Worm (Caenorhabditis elegans) whole organism, L3 larva: ENCODE data around the gene pqn-65.

ENCODE experiments used
- R02D3.7 ChIP-seq: fragments of 150-350 bp; optimal IDR thresholded peaks from 2 replicates; lab custom pipeline; 2014; ENCODE audit warnings: missing biosample characterization, missing genetic modification characterization
- ZK546.5 ChIP-seq: sonication (generic microtip); optimal IDR thresholded peaks from 2 replicates; lab custom pipeline; 2017; ENCODE audit warnings: missing biosample characterization, missing genetic modification characterization
- aly-2 ChIP-seq: fragments of 150-350 bp; optimal IDR thresholded peaks from 2 replicates; lab custom pipeline; 2014; ENCODE audit warnings: missing biosample characterization, missing genetic modification characterization
- ama-1 ChIP-seq: fragments of 150-350 bp; optimal IDR thresholded peaks from 2 replicates; lab custom pipeline; 2018
- ceh-16 ChIP-seq: sonication (generic microtip); optimal IDR thresholded peaks from 2 replicates; lab custom pipeline; 2017; ENCODE audit warnings: missing biosample characterization, missing genetic modification characterization
- ceh-28 ChIP-seq: fragments of 150-350 bp; optimal IDR thresholded peaks from 2 replicates; lab custom pipeline; 2014; ENCODE audit warnings: missing biosample characterization, missing genetic modification reagents, missing genetic modification characterization
- ceh-82 ChIP-seq: fragments of 150-350 bp; optimal IDR thresholded peaks from 2 replicates; lab custom pipeline; 2014; ENCODE audit warnings: missing biosample characterization, missing genetic modification characterization
- ceh-9 ChIP-seq: sonication (generic microtip); optimal IDR thresholded peaks from 2 replicates; lab custom pipeline; 2018; ENCODE audit warnings: missing biosample characterization, missing genetic modification characterization
- daf-12 ChIP-seq: fragments of 150-350 bp; optimal IDR thresholded peaks from 2 replicates; lab custom pipeline; 2014; ENCODE audit warnings: missing biosample characterization, missing genetic modification reagents, missing genetic modification characterization
- egl-27 ChIP-seq: sonication (generic microtip); optimal IDR thresholded peaks from 4 replicates; lab custom pipeline; 2017; ENCODE audit warnings: missing biosample characterization, missing genetic modification reagents, missing genetic modification characterization
- egl-5 ChIP-seq: fragments of 150-350 bp; optimal IDR thresholded peaks from 2 replicates; lab custom pipeline; 2017; ENCODE audit warnings: missing biosample characterization, missing genetic modification reagents, missing genetic modification characterization, inconsistent platforms
- elt-1 ChIP-seq: fragments of 150-350 bp; optimal IDR thresholded peaks from 2 replicates; lab custom pipeline; 2014; ENCODE audit warnings: missing biosample characterization, missing genetic modification characterization
- elt-2 ChIP-seq: sonication (generic microtip); optimal IDR thresholded peaks from 2 replicates; lab custom pipeline; 2016; ENCODE audit warnings: missing genetic modification reagents, mild to moderate bottlenecking, missing genetic modification characterization, missing compliant biosample characterization
- elt-3 ChIP-seq, 3 experiments: fragments of 150-350 bp in 1 of 3; sonication (generic microtip) in 2 of 3; optimal IDR thresholded peaks; 2 replicates in 2 of 3; 4 replicates in 1 of 3; lab custom pipeline; 2014 to 2017; ENCODE audit warnings: missing biosample characterization in 3 of 3, missing genetic modification characterization in 3 of 3
- eor-1 ChIP-seq, 2 experiments: fragments of 150-350 bp; optimal IDR thresholded peaks; 2 replicates each; lab custom pipeline; 2014 to 2018; ENCODE audit warnings: missing biosample characterization in 2 of 2, missing genetic modification characterization in 2 of 2
- fkh-10 ChIP-seq: sonication (generic microtip); optimal IDR thresholded peaks from 2 replicates; lab custom pipeline; 2017; ENCODE audit warnings: missing biosample characterization, missing genetic modification reagents, missing genetic modification characterization
- fkh-2 ChIP-seq: fragments of 150-350 bp; optimal IDR thresholded peaks from 2 replicates; lab custom pipeline; 2014; ENCODE audit warnings: missing biosample characterization, missing genetic modification reagents, missing genetic modification characterization
- fos-1 ChIP-seq: fragments of 150-350 bp; optimal IDR thresholded peaks from 2 replicates; lab custom pipeline; 2014; ENCODE audit warnings: missing biosample characterization, missing genetic modification characterization
- hmg-11 ChIP-seq: sonication (generic microtip); optimal IDR thresholded peaks from 2 replicates; lab custom pipeline; 2016; ENCODE audit warnings: missing genetic modification characterization, missing compliant biosample characterization
- jun-1 ChIP-seq: fragments of 150-350 bp; optimal IDR thresholded peaks from 2 replicates; lab custom pipeline; 2014; ENCODE audit warnings: missing biosample characterization, missing genetic modification reagents, missing genetic modification characterization
- lin-15B ChIP-seq: fragments of 150-350 bp; optimal IDR thresholded peaks from 2 replicates; lab custom pipeline; 2014; ENCODE audit warnings: missing biosample characterization, missing genetic modification characterization
- lin-39 ChIP-seq: fragments of 150-350 bp; optimal IDR thresholded peaks from 2 replicates; lab custom pipeline; 2018; ENCODE audit warnings: missing biosample characterization, missing genetic modification reagents, missing genetic modification characterization
- lsy-12 ChIP-seq: sonication (generic microtip); optimal IDR thresholded peaks from 2 replicates; lab custom pipeline; 2016; ENCODE audit warnings: mild to moderate bottlenecking, missing genetic modification characterization, missing compliant biosample characterization
- mdl-1 ChIP-seq: fragments of 150-350 bp; optimal IDR thresholded peaks from 2 replicates; lab custom pipeline; 2014; ENCODE audit warnings: missing biosample characterization, missing genetic modification characterization
- mml-1 ChIP-seq: fragments of 150-350 bp; sonication (generic microtip); optimal IDR thresholded peaks from 3 replicates; lab custom pipeline; 2014; ENCODE audit warnings: missing biosample characterization, missing genetic modification characterization
- nfya-1 ChIP-seq: sonication (generic microtip); optimal IDR thresholded peaks from 2 replicates; lab custom pipeline; 2017; ENCODE audit warnings: missing genetic modification characterization, mild to moderate bottlenecking, missing compliant biosample characterization, antibody characterized with exemption, moderate library complexity; ENCODE audit not compliant: insufficient read depth
- nhr-11 ChIP-seq: fragments of 150-350 bp; optimal IDR thresholded peaks from 2 replicates; lab custom pipeline; 2014; ENCODE audit warnings: missing biosample characterization, missing genetic modification characterization
- nhr-12 ChIP-seq: fragments of 150-350 bp; optimal IDR thresholded peaks from 2 replicates; lab custom pipeline; 2014; ENCODE audit warnings: missing biosample characterization, missing genetic modification characterization
- nhr-23 ChIP-seq: fragments of 150-350 bp; optimal IDR thresholded peaks from 2 replicates; lab custom pipeline; 2014; ENCODE audit warnings: missing biosample characterization, missing genetic modification reagents, missing genetic modification characterization
- nhr-237 ChIP-seq: fragments of 150-350 bp; optimal IDR thresholded peaks from 2 replicates; lab custom pipeline; 2014; ENCODE audit warnings: missing biosample characterization, missing genetic modification characterization
- nhr-25 ChIP-seq: sonication (generic microtip); optimal IDR thresholded peaks from 2 replicates; lab custom pipeline; 2017; ENCODE audit warnings: missing biosample characterization, missing genetic modification characterization
- nhr-28 ChIP-seq: fragments of 150-350 bp; optimal IDR thresholded peaks from 2 replicates; lab custom pipeline; 2014; ENCODE audit warnings: missing biosample characterization, missing genetic modification characterization
- nhr-43 ChIP-seq: sonication (generic microtip); optimal IDR thresholded peaks from 2 replicates; lab custom pipeline; 2016; ENCODE audit warnings: mild to moderate bottlenecking, missing genetic modification characterization, missing compliant biosample characterization; ENCODE audit not compliant: poor library complexity, severe bottlenecking
- nhr-67 ChIP-seq: fragments of 150-350 bp; optimal IDR thresholded peaks from 2 replicates; lab custom pipeline; 2014; ENCODE audit warnings: missing biosample characterization, missing genetic modification characterization
- nhr-76 ChIP-seq: fragments of 150-350 bp; sonication (generic microtip); optimal IDR thresholded peaks from 5 replicates; lab custom pipeline; 2014; ENCODE audit warnings: missing biosample characterization, missing genetic modification characterization
- nhr-77 ChIP-seq: fragments of 150-350 bp; optimal IDR thresholded peaks from 2 replicates; lab custom pipeline; 2014; ENCODE audit warnings: missing biosample characterization, missing genetic modification characterization
- pha-4 ChIP-seq: fragments of 150-350 bp; optimal IDR thresholded peaks from 2 replicates; lab custom pipeline; 2014; ENCODE audit warnings: missing biosample characterization, missing genetic modification reagents, missing genetic modification characterization
- pqm-1 ChIP-seq: fragments of 150-350 bp; optimal IDR thresholded peaks from 2 replicates; lab custom pipeline; 2017; ENCODE audit warnings: missing biosample characterization, missing genetic modification characterization, inconsistent platforms
- sea-2 ChIP-seq: fragments of 150-350 bp; sonication (generic microtip); optimal IDR thresholded peaks from 4 replicates; lab custom pipeline; 2014; ENCODE audit warnings: missing biosample characterization, missing genetic modification reagents, missing genetic modification characterization
- skn-1 ChIP-seq: fragments of 150-350 bp; optimal IDR thresholded peaks from 2 replicates; lab custom pipeline; 2014; ENCODE audit warnings: missing biosample characterization, missing genetic modification characterization
- snpc-4 ChIP-seq: fragments of 150-350 bp; optimal IDR thresholded peaks from 2 replicates; lab custom pipeline; 2014; ENCODE audit warnings: missing biosample characterization, missing genetic modification characterization
- tbx-2 ChIP-seq: sonication (generic microtip); optimal IDR thresholded peaks from 2 replicates; lab custom pipeline; 2016; ENCODE audit warnings: mild to moderate bottlenecking, missing genetic modification characterization, missing compliant biosample characterization
- unc-39 ChIP-seq: sonication (generic microtip); optimal IDR thresholded peaks from 4 replicates; lab custom pipeline; 2017; ENCODE audit warnings: missing biosample characterization, missing genetic modification characterization
- unc-62 ChIP-seq: fragments of 150-350 bp; sonication (generic microtip); optimal IDR thresholded peaks from 4 replicates; lab custom pipeline; 2014; ENCODE audit warnings: missing biosample characterization, missing genetic modification reagents, missing genetic modification characterization
- zag-1 ChIP-seq: fragments of 150-350 bp; optimal IDR thresholded peaks from 2 replicates; lab custom pipeline; 2014; ENCODE audit warnings: missing biosample characterization, missing genetic modification characterization
- ztf-11 ChIP-seq: fragments of 150-350 bp; optimal IDR thresholded peaks from 2 replicates; lab custom pipeline; 2014; ENCODE audit warnings: missing biosample characterization, missing genetic modification characterization
- ztf-4 ChIP-seq: fragments of 150-350 bp; optimal IDR thresholded peaks from 2 replicates; lab custom pipeline; 2014; ENCODE audit warnings: missing biosample characterization, missing genetic modification characterization

pqn-65 gene

DNA sequence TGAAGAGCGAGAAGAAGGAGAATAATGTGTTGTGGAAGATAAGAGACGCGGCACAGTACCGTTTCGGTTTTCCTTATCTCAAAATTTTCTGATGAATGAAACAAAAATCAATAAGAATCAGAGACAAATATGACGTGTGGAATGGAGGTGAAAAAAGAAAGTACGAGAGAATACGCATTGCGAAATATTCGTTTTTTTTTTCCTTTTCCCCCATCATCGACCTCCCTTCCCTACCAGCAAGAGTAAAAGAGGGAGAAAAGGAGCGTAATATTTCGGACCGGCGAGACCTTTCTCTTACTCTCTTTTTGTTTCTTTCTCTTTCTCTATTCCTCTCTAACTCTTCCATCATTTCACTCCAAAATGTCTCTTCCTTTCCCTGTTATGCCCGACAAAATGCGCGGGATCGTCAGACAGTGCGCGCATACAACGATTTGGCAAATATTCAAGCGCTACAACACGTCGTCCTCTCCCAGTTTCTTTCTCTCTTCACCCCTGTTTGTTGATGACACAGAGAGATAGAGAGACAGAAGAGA lies 42.9 kb upstream of the pqn-65 start:
- peak; percentile 75 for TF ChIP-seq nhr-25
- TF ChIP-seq nhr-67 (tag; lab: Kevin White, UChicago): no peak
- peak; percentile 1 for TF ChIP-seq snpc-4
- no peak for TF ChIP-seq nhr-28
- no peak for TF ChIP-seq egl-5
- no peak for TF ChIP-seq nhr-12 (tag; lab: Kevin White, UChicago)
- no peak for TF ChIP-seq jun-1 (tag; lab: Kevin White, UChicago)
- TF ChIP-seq nhr-76: no peak
- no peak for TF ChIP-seq ceh-82 (tag; lab: Kevin White, UChicago)
- TF ChIP-seq pha-4: peak; percentile 85
- TF ChIP-seq ceh-16 (tag; lab: Kevin White, UChicago): no peak
- no peak for TF ChIP-seq lsy-12
- TF ChIP-seq mml-1 (tag; lab: Kevin White, UChicago): no peak
- no peak for TF ChIP-seq aly-2
- no peak for TF ChIP-seq daf-12 (tag; lab: Kevin White, UChicago)
- no peak for TF ChIP-seq ama-1
- no peak for TF ChIP-seq ceh-9 (tag; lab: Kevin White, UChicago)
- TF ChIP-seq nhr-23 (tag; lab: Kevin White, UChicago): peak; percentile 62
- TF ChIP-seq lin-39 (tag; lab: Kevin White, UChicago): peak; percentile 25
- no peak for TF ChIP-seq ztf-4 (tag; lab: Kevin White, UChicago)
- peak in 1 of 3 experiments; percentile 36 for TF ChIP-seq elt-3 (tag; optimal IDR thresholded peaks at IDR 0.05; lab: Kevin White, UChicago)
- peak; percentile 4 for TF ChIP-seq nhr-43 (tag; lab: Kevin White, UChicago)
- TF ChIP-seq fkh-10 (GFP tag; lab: Kevin White, UChicago): no peak
- TF ChIP-seq sea-2 (GFP tag; lab: Kevin White, UChicago): no peak
- TF ChIP-seq hmg-11 (tag; lab: Kevin White, UChicago): peak; percentile 29
- no peak for TF ChIP-seq nhr-11 (tag; lab: Kevin White, UChicago)
- peak; percentile 61 for TF ChIP-seq ceh-28 (tag; lab: Kevin White, UChicago)
- no peak for TF ChIP-seq nhr-77 (tag; lab: Kevin White, UChicago)
- no peak for TF ChIP-seq R02D3.7 (tag; lab: Kevin White, UChicago)
- no peak for TF ChIP-seq mdl-1 (tag; lab: Kevin White, UChicago)
- peak; percentile 23 for TF ChIP-seq skn-1
- no peak for TF ChIP-seq fkh-2 (tag; lab: Kevin White, UChicago)
- TF ChIP-seq ZK546.5: no peak
- TF ChIP-seq nhr-237 (tag; lab: Kevin White, UChicago): no peak
- no peak for TF ChIP-seq unc-39 (tag; lab: Kevin White, UChicago)
- no peak for TF ChIP-seq fos-1
- TF ChIP-seq eor-1 (tag; optimal IDR thresholded peaks at IDR 0.05; lab: Kevin White, UChicago): no peak
- no peak for TF ChIP-seq zag-1 (tag; lab: Kevin White, UChicago)
- peak; percentile 81 for TF ChIP-seq pqm-1
- TF ChIP-seq ztf-11 (tag; lab: Kevin White, UChicago): no peak
- TF ChIP-seq lin-15B (tag; lab: Kevin White, UChicago): no peak
- no peak for TF ChIP-seq unc-62 (GFP tag; lab: Kevin White, UChicago)
- TF ChIP-seq tbx-2 (tag; lab: Kevin White, UChicago): no peak
- peak; percentile 34 for TF ChIP-seq nfya-1
- peak; percentile 88 for TF ChIP-seq elt-2 (tag; lab: Kevin White, UChicago)
- TF ChIP-seq egl-27: no peak
- no peak for TF ChIP-seq elt-1 (tag; lab: Kevin White, UChicago)
